Worm (Caenorhabditis elegans): ENCODE results near the gene F32D1.3.

DNA sequence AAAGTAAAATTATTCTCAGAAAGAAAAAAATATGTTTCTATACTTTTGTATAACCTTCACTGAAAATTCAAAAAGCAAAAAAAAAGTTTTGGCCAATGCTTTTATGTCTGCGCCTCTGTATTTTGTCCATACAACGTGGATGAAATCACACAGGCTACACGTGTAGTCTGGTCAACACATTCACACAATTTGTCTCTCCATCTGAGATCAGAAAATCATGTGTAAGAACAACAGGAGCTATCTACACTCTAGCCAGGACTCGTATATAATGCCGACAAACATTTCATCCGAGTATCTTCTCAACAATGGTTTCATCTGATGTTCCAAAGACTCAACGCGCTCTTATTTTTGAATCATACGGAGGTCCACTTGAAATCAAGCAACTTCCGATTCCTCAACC is 34.5 kb downstream of the F32D1.3 start, which contains the start of gene D2063.1:
- TF ChIP-seq dao-5 (tag; optimal IDR thresholded peaks at IDR 0.05) = no peak
- TF ChIP-seq him-1 (tag; optimal IDR thresholded peaks at IDR 0.05) = no peak
- TF ChIP-seq W03F9.2 (tag; optimal IDR thresholded peaks at IDR 0.05) = no peak
